Fruit fly (Drosophila melanogaster) whole organism, embryonic: ENCODE results near the gene Ssk.
A peak's percentile ranks its signal among the peaks of the same experiment; 100 is the strongest.

ENCODE experiments used
- Atf3 ChIP-seq: fragments of 200-800 bp; sonication (Bioruptor generic); optimal IDR thresholded peaks from 3 replicates; lab custom pipeline; 2016; ENCODE audit warnings: missing biosample characterization, missing genetic modification characterization
- CG1024 ChIP-seq: fragments of 200-800 bp; sonication (Bioruptor generic); IDR thresholded peaks from 2 replicates; pipeline ENCODE4 v1.3.6; 2022; ENCODE audit warnings: missing biosample characterization, missing genetic modification characterization
- CG10267 ChIP-seq: fragments of 200-800 bp; sonication (Bioruptor generic); optimal IDR thresholded peaks from 2 replicates; lab custom pipeline; 2018; ENCODE audit warnings: missing biosample characterization, mild to moderate bottlenecking, missing genetic modification characterization, moderate library complexity
- CG10979 ChIP-seq: fragments of 200-800 bp; sonication (Bioruptor generic); optimal IDR thresholded peaks from 2 replicates; lab custom pipeline; 2018; ENCODE audit warnings: missing biosample characterization, mild to moderate bottlenecking, missing genetic modification characterization, moderate library complexity
- CG13775 ChIP-seq: fragments of 200-800 bp; sonication (Bioruptor generic); optimal IDR thresholded peaks from 3 replicates; lab custom pipeline; 2017; ENCODE audit warnings: missing biosample characterization, mild to moderate bottlenecking, missing genetic modification characterization
- CG14710 ChIP-seq: fragments of 200-800 bp; sonication (Bioruptor generic); optimal IDR thresholded peaks from 3 replicates; lab custom pipeline; 2019; ENCODE audit warnings: missing biosample characterization, mild to moderate bottlenecking, missing genetic modification characterization, moderate library complexity
- CG15514 ChIP-seq: fragments of 200-800 bp; sonication (Bioruptor generic); optimal IDR thresholded peaks from 3 replicates; lab custom pipeline; 2017; ENCODE audit warnings: missing biosample characterization, missing genetic modification characterization, mild to moderate bottlenecking, moderate library complexity, missing genetic modification reagents
- CG1602 ChIP-seq: fragments of 200-800 bp; sonication (Bioruptor generic); optimal IDR thresholded peaks from 3 replicates; lab custom pipeline; 2016; ENCODE audit warnings: missing biosample characterization, missing genetic modification characterization
- CG17361 ChIP-seq: fragments of 200-800 bp; sonication (Bioruptor generic); IDR thresholded peaks from 3 replicates; pipeline ENCODE4 v1.3.6; 2022; ENCODE audit warnings: missing biosample characterization, missing genetic modification characterization
- CG17385 ChIP-seq: fragments of 200-800 bp; sonication (Bioruptor generic); optimal IDR thresholded peaks from 3 replicates; lab custom pipeline; 2018; ENCODE audit warnings: missing biosample characterization, mild to moderate bottlenecking, missing genetic modification characterization
- CG30020 ChIP-seq: fragments of 200-800 bp; optimal IDR thresholded peaks from 2 replicates; lab custom pipeline; 2019; ENCODE audit warnings: missing biosample characterization, mild to moderate bottlenecking, missing genetic modification characterization, moderate library complexity
- CG3847 ChIP-seq: fragments of 200-800 bp; sonication (Bioruptor generic); IDR thresholded peaks from 2 replicates; pipeline ENCODE4 v1.3.6; 2022; ENCODE audit warnings: missing biosample characterization, missing genetic modification characterization
- CG42726 ChIP-seq: fragments of 200-800 bp; sonication (Bioruptor generic); IDR thresholded peaks from 2 replicates; pipeline ENCODE4 v1.3.6; 2022; ENCODE audit warnings: missing biosample characterization, missing genetic modification characterization; ENCODE audit not compliant: partially characterized antibody
- CG4360 ChIP-seq: fragments of 200-800 bp; sonication (Bioruptor generic); IDR thresholded peaks from 2 replicates; pipeline ENCODE4 v1.3.6; 2022; ENCODE audit warnings: missing biosample characterization, missing genetic modification characterization
- CG5953 ChIP-seq: fragments of 200-800 bp; sonication (Bioruptor generic); IDR thresholded peaks from 2 replicates; pipeline ENCODE4 v1.3.6; 2022; ENCODE audit warnings: missing biosample characterization, missing genetic modification characterization
- CG6175 ChIP-seq: fragments of 200-800 bp; sonication (Bioruptor generic); IDR thresholded peaks from 3 replicates; pipeline ENCODE4 v1.3.6; 2022; ENCODE audit warnings: missing biosample characterization, missing genetic modification characterization
- CG6791 ChIP-seq: fragments of 200-800 bp; sonication (Bioruptor generic); IDR thresholded peaks from 3 replicates; pipeline ENCODE4 v1.3.6; 2022; ENCODE audit warnings: missing biosample characterization, missing genetic modification characterization; ENCODE audit not compliant: partially characterized antibody
- CG7928 ChIP-seq: fragments of 200-800 bp; sonication (Bioruptor generic); optimal IDR thresholded peaks from 2 replicates; lab custom pipeline; 2017; ENCODE audit warnings: missing biosample characterization, mild to moderate bottlenecking, missing genetic modification characterization
- CG8089 ChIP-seq: fragments of 200-800 bp; sonication (Bioruptor generic); optimal IDR thresholded peaks from 3 replicates; lab custom pipeline; 2016; ENCODE audit warnings: missing biosample characterization, missing genetic modification characterization
- CG8765 ChIP-seq: fragments of 200-800 bp; sonication (Bioruptor generic); IDR thresholded peaks from 2 replicates; pipeline ENCODE4 v1.3.6; 2022; ENCODE audit warnings: missing biosample characterization, missing genetic modification characterization
- CG9609 ChIP-seq: fragments of 200-800 bp; sonication (Bioruptor generic); optimal IDR thresholded peaks from 3 replicates; lab custom pipeline; 2016; ENCODE audit warnings: missing biosample characterization, missing genetic modification characterization
- CG9932 ChIP-seq: fragments of 200-800 bp; sonication (Bioruptor generic); IDR thresholded peaks from 2 replicates; pipeline ENCODE4 v1.3.6; 2022; ENCODE audit warnings: missing biosample characterization, missing genetic modification characterization
- CHES-1-like ChIP-seq: fragments of 200-800 bp; sonication (Bioruptor generic); optimal IDR thresholded peaks from 2 replicates; lab custom pipeline; 2016; ENCODE audit warnings: missing biosample characterization, missing genetic modification characterization
- Dip3 ChIP-seq: fragments of 200-800 bp; sonication (Bioruptor generic); optimal IDR thresholded peaks from 3 replicates; lab custom pipeline; 2016; ENCODE audit warnings: missing biosample characterization, missing genetic modification characterization
- Ets97D ChIP-seq: fragments of 200-800 bp; sonication (Bioruptor generic); optimal IDR thresholded peaks from 3 replicates; lab custom pipeline; 2016; ENCODE audit warnings: missing biosample characterization, missing genetic modification characterization
- H2.0 ChIP-seq: fragments of 200-800 bp; sonication (Bioruptor generic); IDR thresholded peaks from 2 replicates; pipeline ENCODE4 v1.3.6; 2022; ENCODE audit warnings: missing biosample characterization, missing genetic modification characterization
- HLH3B ChIP-seq: fragments of 200-800 bp; sonication (Bioruptor generic); IDR thresholded peaks from 2 replicates; pipeline ENCODE4 v1.3.6; 2022; ENCODE audit warnings: missing biosample characterization, missing genetic modification characterization
- HmgZ ChIP-seq: fragments of 200-800 bp; sonication (Bioruptor generic); optimal IDR thresholded peaks from 2 replicates; lab custom pipeline; 2018; ENCODE audit warnings: missing biosample characterization, mild to moderate bottlenecking, missing genetic modification characterization
- Kr ChIP-seq: fragments of 200-800 bp; sonication (Bioruptor generic); optimal IDR thresholded peaks from 2 replicates; lab custom pipeline; 2017; ENCODE audit warnings: missing biosample characterization, mild to moderate bottlenecking, missing genetic modification characterization
- Optix ChIP-seq: fragments of 200-800 bp; sonication (Bioruptor generic); IDR thresholded peaks from 3 replicates; pipeline ENCODE4 v1.3.6; 2022; ENCODE audit warnings: missing biosample characterization, missing genetic modification characterization
- PHDP ChIP-seq: fragments of 200-800 bp; sonication (Bioruptor generic); optimal IDR thresholded peaks from 3 replicates; lab custom pipeline; 2018; ENCODE audit warnings: missing biosample characterization, mild to moderate bottlenecking, missing genetic modification characterization, moderate library complexity
- Sin3A ChIP-seq: fragments of >200 bp; optimal IDR thresholded peaks from 2 replicates; lab custom pipeline; 2018
- ap ChIP-seq: fragments of 200-800 bp; sonication (Bioruptor generic); IDR thresholded peaks from 2 replicates; pipeline ENCODE4 v1.3.6; 2022; ENCODE audit warnings: missing biosample characterization, missing genetic modification characterization
- ase ChIP-seq: fragments of 200-800 bp; sonication (Bioruptor generic); IDR thresholded peaks from 3 replicates; pipeline ENCODE4 v1.3.6; 2022; ENCODE audit warnings: missing biosample characterization, missing genetic modification characterization
- corto ChIP-seq: fragments of 200-800 bp; sonication (Bioruptor generic); optimal IDR thresholded peaks from 2 replicates; lab custom pipeline; 2016; ENCODE audit warnings: missing biosample characterization, mild to moderate bottlenecking, missing genetic modification characterization, moderate library complexity
- crol ChIP-seq: fragments of 200-800 bp; sonication (Bioruptor generic); IDR thresholded peaks from 2 replicates; pipeline ENCODE4 v1.3.6; 2022; ENCODE audit warnings: missing biosample characterization, missing genetic modification characterization
- crp ChIP-seq, 2 experiments: fragments of 200-800 bp; sonication (Bioruptor generic); optimal IDR thresholded peaks; 2 replicates in 1 of 2; 3 replicates in 1 of 2; lab custom pipeline; 2017; ENCODE audit warnings: missing biosample characterization in 2 of 2, missing genetic modification characterization in 2 of 2, mild to moderate bottlenecking in 1 of 2, moderate library complexity in 1 of 2
- dan ChIP-seq: fragments of 200-800 bp; sonication (Bioruptor generic); IDR thresholded peaks from 2 replicates; pipeline ENCODE4 v1.3.6; 2022; ENCODE audit warnings: missing biosample characterization, missing genetic modification characterization
- emc ChIP-seq: fragments of 200-800 bp; sonication (Bioruptor generic); optimal IDR thresholded peaks from 2 replicates; lab custom pipeline; 2016; ENCODE audit warnings: missing biosample characterization, missing genetic modification characterization
- ems ChIP-seq: fragments of 200-800 bp; sonication (Bioruptor generic); optimal IDR thresholded peaks from 3 replicates; lab custom pipeline; 2016; ENCODE audit warnings: missing biosample characterization, missing genetic modification characterization
- en ChIP-seq: fragments of 200-800 bp; sonication (Bioruptor generic); optimal IDR thresholded peaks from 2 replicates; lab custom pipeline; 2016; ENCODE audit warnings: missing biosample characterization, missing genetic modification characterization
- gcm2 ChIP-seq: fragments of 200-800 bp; sonication (Bioruptor generic); optimal IDR thresholded peaks from 2 replicates; lab custom pipeline; 2016; ENCODE audit warnings: missing biosample characterization, missing genetic modification characterization
- hb ChIP-seq: fragments of 200-800 bp; sonication (Bioruptor generic); IDR thresholded peaks from 3 replicates; pipeline ENCODE4 v1.3.6; 2022; ENCODE audit warnings: missing biosample characterization, missing genetic modification characterization; ENCODE audit not compliant: partially characterized antibody
- kay ChIP-seq: fragments of 200-800 bp; sonication (Bioruptor generic); optimal IDR thresholded peaks from 2 replicates; lab custom pipeline; 2016; ENCODE audit warnings: missing biosample characterization, missing genetic modification characterization
- mld ChIP-seq: fragments of 200-800 bp; sonication (Bioruptor generic); IDR thresholded peaks from 3 replicates; pipeline ENCODE4 v1.3.6; 2022; ENCODE audit warnings: missing biosample characterization, missing genetic modification characterization; ENCODE audit not compliant: partially characterized antibody
- pho ChIP-seq: fragments of 200-800 bp; sonication (Bioruptor generic); optimal IDR thresholded peaks from 2 replicates; lab custom pipeline; 2016; ENCODE audit warnings: missing biosample characterization, missing genetic modification characterization
- row ChIP-seq: fragments of 200-800 bp; sonication (Bioruptor generic); IDR thresholded peaks from 3 replicates; pipeline ENCODE4 v1.3.6; 2022; ENCODE audit warnings: missing biosample characterization, missing genetic modification characterization
- sd ChIP-seq: fragments of 200-800 bp; sonication (Bioruptor generic); optimal IDR thresholded peaks from 3 replicates; lab custom pipeline; 2018; ENCODE audit warnings: missing biosample characterization, mild to moderate bottlenecking, missing genetic modification characterization, moderate library complexity
- trh ChIP-seq: fragments of 200-800 bp; sonication (Bioruptor generic); optimal IDR thresholded peaks from 2 replicates; lab custom pipeline; 2016; ENCODE audit warnings: missing biosample characterization, missing genetic modification characterization
- tup ChIP-seq: fragments of 200-800 bp; sonication (Bioruptor generic); optimal IDR thresholded peaks from 2 replicates; lab custom pipeline; 2016; ENCODE audit warnings: missing biosample characterization, mild to moderate bottlenecking, missing genetic modification characterization, moderate library complexity
- wek ChIP-seq: fragments of 200-800 bp; sonication (Bioruptor generic); optimal IDR thresholded peaks from 3 replicates; lab custom pipeline; 2018; ENCODE audit warnings: missing biosample characterization, mild to moderate bottlenecking, missing genetic modification characterization, moderate library complexity

Gene Ssk

dm6 chr3L:20185206-20185868 lies 3.0 kb upstream of the Ssk start (continued):
- TF ChIP-seq HLH3B (GFP tag; lab: Robert Waterston, UW), result peak; percentile 57; the same call in 1 of the 2 replicates
- TF ChIP-seq dan, result no peak
- no peak for TF ChIP-seq CG5953 (GFP tag; lab: Robert Waterston, UW)
- peak; percentile 8 for TF ChIP-seq tup
- TF ChIP-seq gcm2, result peak; percentile 29
- no peak for TF ChIP-seq ap
- TF ChIP-seq PHDP, result peak; percentile 63
- no peak for TF ChIP-seq CG17361 (GFP tag; lab: Robert Waterston, UW)
- TF ChIP-seq Dip3 (GFP tag; lab: Kevin White, UChicago), result peak; percentile 63
- no peak for TF ChIP-seq Ets97D (GFP tag; lab: Kevin White, UChicago)
- TF ChIP-seq CG30020 (tag; lab: Kevin White, UChicago), result no peak
- no peak for TF ChIP-seq CG6175 (GFP tag; lab: Robert Waterston, UW)
- TF ChIP-seq HmgZ (tag; lab: Kevin White, UChicago), result peak; percentile 33
- TF ChIP-seq H2.0 (GFP tag; lab: Robert Waterston, UW), result peak; percentile 61
- no peak for TF ChIP-seq emc (GFP tag; lab: Kevin White, UChicago)
- no peak for TF ChIP-seq CG4360 (GFP tag; lab: Robert Waterston, UW)
- TF ChIP-seq CG10979 (tag; lab: Kevin White, UChicago), result no peak
- TF ChIP-seq CG1024 (GFP tag; lab: Robert Waterston, UW), result no peak
- peak; percentile 60 for TF ChIP-seq pho (GFP tag; lab: Kevin White, UChicago)
- TF ChIP-seq CG17385, result peak; percentile 56
- no peak for TF ChIP-seq mld
- TF ChIP-seq ase, result no peak
- peak; percentile 26; the same call in 1 of the 2 replicates for TF ChIP-seq CG3847
- no peak for TF ChIP-seq wek
- TF ChIP-seq CHES-1-like (GFP tag; lab: Kevin White, UChicago), result peak; percentile 47
- TF ChIP-seq Atf3, result no peak
- TF ChIP-seq CG10267, result no peak
- TF ChIP-seq CG9609 (GFP tag; lab: Kevin White, UChicago), result peak; percentile 50
- peak; percentile 75 for TF ChIP-seq CG13775 (GFP tag; lab: Kevin White, UChicago)
- TF ChIP-seq CG42726 (GFP tag; lab: Robert Waterston, UW), result 0 out of 2 replicates have a peak, but pooled peaks have one; percentile 18
- TF ChIP-seq Sin3A (lab: Kevin White, UChicago), result no peak
- no peak for TF ChIP-seq en (GFP tag; lab: Kevin White, UChicago)
- TF ChIP-seq corto (GFP tag; lab: Kevin White, UChicago), result peak; percentile 50
- TF ChIP-seq crol (GFP tag; lab: Robert Waterston, UW), result no peak
- TF ChIP-seq Optix, result peak; percentile 20; the same call in 1 of the 3 replicates
- TF ChIP-seq row (GFP tag; lab: Robert Waterston, UW), result peak; percentile 61
- TF ChIP-seq kay, result no peak
- peak; percentile 37 for TF ChIP-seq CG15514 (GFP tag; lab: Kevin White, UChicago)
- TF ChIP-seq Kr (GFP tag; lab: Kevin White, UChicago), result no peak
- no peak for TF ChIP-seq CG8765
- no peak for TF ChIP-seq CG8089 (GFP tag; lab: Kevin White, UChicago)
- TF ChIP-seq CG1602 (GFP tag; lab: Kevin White, UChicago), result peak; percentile 54
- TF ChIP-seq sd (tag; lab: Kevin White, UChicago), result no peak
- no peak for TF ChIP-seq CG7928 (GFP tag; lab: Kevin White, UChicago)
- no peak for TF ChIP-seq CG6791 (GFP tag; lab: Robert Waterston, UW)
- peak; percentile 69 for TF ChIP-seq ems (GFP tag; lab: Kevin White, UChicago)
- no peak for TF ChIP-seq CG14710
- no peak for TF ChIP-seq hb (GFP tag; lab: Robert Waterston, UW)
- peak in 1 of 2 experiments; percentile 12 for TF ChIP-seq crp (GFP tag; optimal IDR thresholded peaks at IDR 0.05; lab: Kevin White, UChicago)
- TF ChIP-seq trh (GFP tag; lab: Kevin White, UChicago), result no peak
- peak; percentile 61 for TF ChIP-seq CG9932
